ENCODE assay signal across 6 worm cellular contexts in genomic region chrII:8820126-8820972, ce11.
TF ChIP-seq lines count a peak whose summit lies in the region.

No protein-coding gene starts in this region.

TF ChIP-seq in whole organism, L1 larva, 84 proteins besides CTCF, POLR2A, EP300 and RAD21 (continues in another document):
- TF ChIP-seq nhr-77 (tag; optimal IDR thresholded peaks at IDR 0.05; lab: Kevin White, UChicago) (no peak), unc-86 (tag; optimal IDR thresholded peaks at IDR 0.05; lab: Kevin White, UChicago) (no peak), hlh-4 (tag; optimal IDR thresholded peaks at IDR 0.05; lab: Kevin White, UChicago) (no peak), rnt-1 (tag; optimal IDR thresholded peaks at IDR 0.05; lab: Kevin White, UChicago) (peak; percentile 9), tbx-2 (tag; optimal IDR thresholded peaks at IDR 0.05; lab: Kevin White, UChicago) (peak; percentile 42), zag-1 (tag; optimal IDR thresholded peaks at IDR 0.05; lab: Kevin White, UChicago) (no peak), zip-4 (GFP tag; optimal IDR thresholded peaks at IDR 0.05; lab: Kevin White, UChicago) (no peak), mdl-1 (tag; optimal IDR thresholded peaks at IDR 0.05; lab: Kevin White, UChicago) (no peak), ets-5 (GFP tag; IDR thresholded peaks at IDR 0.05; lab: Robert Waterston, UW) (no peak), lin-14 (GFP tag; optimal IDR thresholded peaks at IDR 0.05; lab: Kevin White, UChicago) (peak; percentile 4), xbp-1 (tag; optimal IDR thresholded peaks at IDR 0.05; lab: Kevin White, UChicago) (no peak), alr-1 (tag; optimal IDR thresholded peaks at IDR 0.05; lab: Kevin White, UChicago; ENCODE audit: borderline replicate concordance) (no peak), fos-1 (tag; optimal IDR thresholded peaks at IDR 0.05; lab: Kevin White, UChicago) (no peak), nhr-47 (tag; optimal IDR thresholded peaks at IDR 0.05; lab: Kevin White, UChicago) (peak; percentile 48), sox-4 (tag; optimal IDR thresholded peaks at IDR 0.05; lab: Kevin White, UChicago) (no peak), mab-9 (GFP tag; IDR thresholded peaks at IDR 0.05; lab: Robert Waterston, UW) (no peak)

TF ChIP-seq in whole organism, L2 larva, 48 proteins besides CTCF, POLR2A, EP300 and RAD21:
- TF ChIP-seq nhr-21 (tag; optimal IDR thresholded peaks at IDR 0.05; lab: Kevin White, UChicago) (peak; percentile 89), lin-11 (tag; optimal IDR thresholded peaks at IDR 0.05; lab: Kevin White, UChicago) (no peak), nhr-129 (tag; optimal IDR thresholded peaks at IDR 0.05; lab: Kevin White, UChicago) (peak; percentile 1), aly-2 (tag; optimal IDR thresholded peaks at IDR 0.05; lab: Kevin White, UChicago) (no peak), sma-3 (GFP tag; optimal IDR thresholded peaks at IDR 0.05; lab: Kevin White, UChicago) (peak; percentile 14), fos-1 (tag; optimal IDR thresholded peaks at IDR 0.05; lab: Kevin White, UChicago) (peak; percentile 37), mdl-1 (tag; optimal IDR thresholded peaks at IDR 0.05; lab: Kevin White, UChicago) (no peak), ztf-4 (tag; optimal IDR thresholded peaks at IDR 0.05; lab: Kevin White, UChicago) (peak; percentile 39), ztf-11 (tag; optimal IDR thresholded peaks at IDR 0.05; lab: Kevin White, UChicago) (no peak), sma-9 (GFP tag; optimal IDR thresholded peaks at IDR 0.05; lab: Kevin White, UChicago) (peak; percentile 78), sma-9 (tag; optimal IDR thresholded peaks at IDR 0.05; lab: Kevin White, UChicago) (no peak), R02D3.7 (tag; optimal IDR thresholded peaks at IDR 0.05; lab: Kevin White, UChicago) (no peak), nhr-25 (tag; optimal IDR thresholded peaks at IDR 0.05; lab: Kevin White, UChicago) (peak; percentile 49), blmp-1 (tag; optimal IDR thresholded peaks at IDR 0.05; lab: Kevin White, UChicago; ENCODE audit: insufficient read depth) (peak; percentile 10), ama-1 (optimal IDR thresholded peaks at IDR 0.05; lab: Kevin White, UChicago) (peak; percentile 93)

TF ChIP-seq in whole organism, L3 larva, 47 proteins besides CTCF, POLR2A, EP300 and RAD21 (continues in another document):
- TF ChIP-seq lin-39 (tag; optimal IDR thresholded peaks at IDR 0.05; lab: Kevin White, UChicago): no peak
- peak; percentile 63 for TF ChIP-seq nhr-25 (tag; optimal IDR thresholded peaks at IDR 0.05; lab: Kevin White, UChicago)
- peak; percentile 31 for TF ChIP-seq ceh-16 (tag; optimal IDR thresholded peaks at IDR 0.05; lab: Kevin White, UChicago)
- TF ChIP-seq ztf-11 (tag; optimal IDR thresholded peaks at IDR 0.05; lab: Kevin White, UChicago): no peak
- no peak for TF ChIP-seq pha-4 (tag; optimal IDR thresholded peaks at IDR 0.05; lab: Kevin White, UChicago)
- peak in 1 of 3 experiments; percentile 71 for TF ChIP-seq elt-3 (tag; optimal IDR thresholded peaks at IDR 0.05; lab: Kevin White, UChicago)
- no peak for TF ChIP-seq nhr-28 (tag; optimal IDR thresholded peaks at IDR 0.05; lab: Kevin White, UChicago)
- TF ChIP-seq jun-1 (tag; optimal IDR thresholded peaks at IDR 0.05; lab: Kevin White, UChicago): peak; percentile 40
- no peak for TF ChIP-seq fkh-2 (tag; optimal IDR thresholded peaks at IDR 0.05; lab: Kevin White, UChicago)
- no peak for TF ChIP-seq pqm-1 (tag; optimal IDR thresholded peaks at IDR 0.05; lab: Kevin White, UChicago)
- peak; percentile 99 for TF ChIP-seq ama-1 (optimal IDR thresholded peaks at IDR 0.05; lab: Kevin White, UChicago)
- TF ChIP-seq hmg-11 (tag; optimal IDR thresholded peaks at IDR 0.05; lab: Kevin White, UChicago): no peak
- no peak for TF ChIP-seq ceh-9 (tag; optimal IDR thresholded peaks at IDR 0.05; lab: Kevin White, UChicago)
- no peak for TF ChIP-seq egl-27 (tag; optimal IDR thresholded peaks at IDR 0.05; lab: Kevin White, UChicago)
- peak; percentile 84 for TF ChIP-seq nhr-43 (tag; optimal IDR thresholded peaks at IDR 0.05; lab: Kevin White, UChicago; ENCODE audit: poor library complexity, severe bottlenecking)
- TF ChIP-seq ZK546.5 (tag; optimal IDR thresholded peaks at IDR 0.05; lab: Kevin White, UChicago): no peak
- peak; percentile 25 for TF ChIP-seq nhr-23 (tag; optimal IDR thresholded peaks at IDR 0.05; lab: Kevin White, UChicago)

TF ChIP-seq in whole organism, L4 larva, 104 proteins besides CTCF, POLR2A, EP300 and RAD21 (continues in another document):
- TF ChIP-seq aha-1 (tag; lab: Kevin White, UChicago): peak; percentile 98
- peak in 1 of 2 experiments; percentile 44 for TF ChIP-seq lsy-2 (tag; optimal IDR thresholded peaks at IDR 0.05; lab: Kevin White, UChicago)
- no peak for TF ChIP-seq lin-29 (GFP tag; IDR thresholded peaks at IDR 0.05; lab: Robert Waterston, UW)
- TF ChIP-seq nhr-25 (tag; optimal IDR thresholded peaks at IDR 0.05; lab: Kevin White, UChicago; ENCODE audit: borderline replicate concordance, insufficient read depth): peak; percentile 43
- TF ChIP-seq zfp-3 (GFP tag; conservative IDR thresholded peaks at IDR 0.05; lab: Robert Waterston, UW): peak; percentile 9
- TF ChIP-seq dpl-1 (GFP tag; optimal IDR thresholded peaks at IDR 0.05; lab: Kevin White, UChicago): no peak
- peak in 1 of 2 experiments; percentile 93 for TF ChIP-seq unc-62 (GFP tag; optimal IDR thresholded peaks at IDR 0.05 in 1 of 2; lab: Kevin White, UChicago)
- no peak for TF ChIP-seq unc-62 (tag; optimal IDR thresholded peaks at IDR 0.05; lab: Kevin White, UChicago)
- no peak for TF ChIP-seq nhr-76 (tag; optimal IDR thresholded peaks at IDR 0.05; lab: Kevin White, UChicago)
- TF ChIP-seq sdz-12 (GFP tag; optimal IDR thresholded peaks at IDR 0.05; lab: Kevin White, UChicago): no peak
- TF ChIP-seq Y48G9A.11 (GFP tag; IDR thresholded peaks at IDR 0.05; lab: Robert Waterston, UW): no peak
- TF ChIP-seq gei-8 (GFP tag; optimal IDR thresholded peaks at IDR 0.05; lab: Kevin White, UChicago): no peak
- TF ChIP-seq hlh-11 (tag; optimal IDR thresholded peaks at IDR 0.05; lab: Kevin White, UChicago): peak; percentile 1
- peak; percentile 46 for TF ChIP-seq nhr-102 (tag; optimal IDR thresholded peaks at IDR 0.05; lab: Kevin White, UChicago)
- TF ChIP-seq ama-1 (optimal IDR thresholded peaks at IDR 0.05; lab: Kevin White, UChicago): peak; percentile 92
- peak; percentile 41 for TF ChIP-seq mes-2 (tag; optimal IDR thresholded peaks at IDR 0.05; lab: Kevin White, UChicago; ENCODE audit: poor library complexity, severe bottlenecking)

TF ChIP-seq in whole organism, late embryonic, 69 proteins besides CTCF, POLR2A, EP300 and RAD21:
- TF ChIP-seq tbx-2 (tag; optimal IDR thresholded peaks at IDR 0.05; lab: Kevin White, UChicago) (no peak), elt-2 (tag; optimal IDR thresholded peaks at IDR 0.05; lab: Kevin White, UChicago) (peak; percentile 32)

TF ChIP-seq in whole organism, young adult, 124 proteins besides CTCF, POLR2A, EP300 and RAD21 (continues in another document):
- TF ChIP-seq efl-1 (GFP tag; optimal IDR thresholded peaks at IDR 0.05; lab: Kevin White, UChicago): no peak
- TF ChIP-seq ztf-25 (GFP tag; IDR thresholded peaks at IDR 0.05; lab: Robert Waterston, UW): 0 out of 2 replicates have a peak, but pooled peaks have one; percentile 26
- no peak for TF ChIP-seq ztf-3 (GFP tag; optimal IDR thresholded peaks at IDR 0.05; lab: Kevin White, UChicago)
- TF ChIP-seq ztf-26 (tag; optimal IDR thresholded peaks at IDR 0.05; lab: Kevin White, UChicago): peak; percentile 85
- peak; percentile 14; the same call in 1 of the 2 replicates for TF ChIP-seq lin-26 (GFP tag; IDR thresholded peaks at IDR 0.05; lab: Robert Waterston, UW)
- no peak for TF ChIP-seq mxl-1 (tag; optimal IDR thresholded peaks at IDR 0.05; lab: Kevin White, UChicago)
- no peak for TF ChIP-seq cebp-2 (GFP tag; IDR thresholded peaks at IDR 0.05; lab: Robert Waterston, UW)
- peak; percentile 87 for TF ChIP-seq ama-1 (optimal IDR thresholded peaks at IDR 0.05; lab: Kevin White, UChicago)
- TF ChIP-seq ama-1 (GFP tag; optimal IDR thresholded peaks at IDR 0.05; lab: Kevin White, UChicago): no peak
- TF ChIP-seq C06A6.2 (GFP tag; conservative IDR thresholded peaks at IDR 0.05; lab: Robert Waterston, UW): no peak
- TF ChIP-seq ceh-58 (GFP tag; IDR thresholded peaks at IDR 0.05; lab: Robert Waterston, UW): no peak
- 0 out of 2 replicates have a peak, but pooled peaks have one; percentile 21 for TF ChIP-seq aptf-2 (GFP tag; conservative IDR thresholded peaks at IDR 0.05; lab: Robert Waterston, UW)
- TF ChIP-seq madf-8 (GFP tag; conservative IDR thresholded peaks at IDR 0.05; lab: Robert Waterston, UW): no peak
- TF ChIP-seq B0035.1 (tag; optimal IDR thresholded peaks at IDR 0.05; lab: Kevin White, UChicago): no peak
- TF ChIP-seq D2030.7 (GFP tag; IDR thresholded peaks at IDR 0.05; lab: Robert Waterston, UW): no peak
- no peak for TF ChIP-seq T26A5.8 (tag; optimal IDR thresholded peaks at IDR 0.05; lab: Kevin White, UChicago)
- TF ChIP-seq rcor-1 (GFP tag; IDR thresholded peaks at IDR 0.05; lab: Robert Waterston, UW): no peak
- TF ChIP-seq F10E7.11 (tag; optimal IDR thresholded peaks at IDR 0.05; lab: Kevin White, UChicago): no peak
- no peak for TF ChIP-seq ceh-40 (GFP tag; IDR thresholded peaks at IDR 0.05; lab: Robert Waterston, UW)
- no peak for TF ChIP-seq repo-1 (tag; optimal IDR thresholded peaks at IDR 0.05; lab: Kevin White, UChicago)
- TF ChIP-seq xnd-1 (tag; optimal IDR thresholded peaks at IDR 0.05; lab: Kevin White, UChicago): no peak
- no peak for TF ChIP-seq Y79H2A.3 (GFP tag; conservative IDR thresholded peaks at IDR 0.05; lab: Robert Waterston, UW)
- TF ChIP-seq F57C9.4 (tag; optimal IDR thresholded peaks at IDR 0.05; lab: Kevin White, UChicago): no peak
- TF ChIP-seq atf-7 (tag; optimal IDR thresholded peaks at IDR 0.05; lab: Kevin White, UChicago): no peak
- TF ChIP-seq F37B4.10 (GFP tag; IDR thresholded peaks at IDR 0.05; lab: Robert Waterston, UW): 0 out of 2 replicates have a peak, but pooled peaks have one; percentile 55
- no peak for TF ChIP-seq hlh-12 (tag; optimal IDR thresholded peaks at IDR 0.05; lab: Kevin White, UChicago)
- TF ChIP-seq akir-1 (GFP tag; optimal IDR thresholded peaks at IDR 0.05; lab: Kevin White, UChicago): no peak
- TF ChIP-seq attf-6 (GFP tag; IDR thresholded peaks at IDR 0.05; lab: Robert Waterston, UW): no peak
- TF ChIP-seq ZK185.1 (tag; optimal IDR thresholded peaks at IDR 0.05; lab: Kevin White, UChicago; ENCODE audit: poor library complexity, severe bottlenecking): peak; percentile 34
- no peak for TF ChIP-seq bed-1 (GFP tag; IDR thresholded peaks at IDR 0.05; lab: Robert Waterston, UW)
- TF ChIP-seq ceh-100 (GFP tag; IDR thresholded peaks at IDR 0.05; lab: Robert Waterston, UW): no peak
- no peak for TF ChIP-seq nfya-1 (tag; optimal IDR thresholded peaks at IDR 0.05; lab: Kevin White, UChicago; ENCODE audit: borderline replicate concordance, insufficient read depth)
- no peak for TF ChIP-seq somi-1 (GFP tag; optimal IDR thresholded peaks at IDR 0.05; lab: Kevin White, UChicago)
- no peak for TF ChIP-seq sdz-38 (tag; optimal IDR thresholded peaks at IDR 0.05; lab: Kevin White, UChicago)
- TF ChIP-seq bed-2 (GFP tag; IDR thresholded peaks at IDR 0.05; lab: Robert Waterston, UW): no peak
